Worm (Caenorhabditis elegans) whole organism, early embryonic: ENCODE measurements around the gene F20D6.10.

ENCODE experiments used
- B0310.2 ChIP-seq: sonication (generic microtip); optimal IDR thresholded peaks from 2 replicates; lab custom pipeline; 2016; ENCODE audit warnings: mild to moderate bottlenecking, missing genetic modification characterization, missing compliant biosample characterization
- F13C5.2 ChIP-seq: sonication (generic microtip); optimal IDR thresholded peaks from 2 replicates; lab custom pipeline; 2017; ENCODE audit warnings: mild to moderate bottlenecking, missing genetic modification characterization, inconsistent platforms, missing compliant biosample characterization
- aly-1 ChIP-seq: sonication (generic microtip); optimal IDR thresholded peaks from 2 replicates; lab custom pipeline; 2016; ENCODE audit warnings: missing genetic modification characterization, missing compliant biosample characterization
- ama-1 ChIP-seq: fragments of 150-350 bp; optimal IDR thresholded peaks from 2 replicates; lab custom pipeline; 2014
- ceh-13 ChIP-seq: fragments of 200-800 bp; sonication (Bioruptor generic); optimal IDR thresholded peaks from 2 replicates; lab custom pipeline; 2018; ENCODE audit warnings: mild to moderate bottlenecking, missing genetic modification characterization, missing compliant biosample characterization
- ceh-36 ChIP-seq: sonication (generic microtip); optimal IDR thresholded peaks from 2 replicates; lab custom pipeline; 2016; ENCODE audit warnings: missing genetic modification characterization, inconsistent platforms, missing compliant biosample characterization
- flt-1 ChIP-seq: fragments of 200-800 bp; sonication (Bioruptor generic); IDR thresholded peaks from 2 replicates; pipeline ENCODE4 v1.3.6; 2022; ENCODE audit warnings: missing genetic modification characterization, missing compliant biosample characterization
- hmbx-1 ChIP-seq: sonication (generic microtip); optimal IDR thresholded peaks from 2 replicates; lab custom pipeline; 2016; ENCODE audit warnings: mild to moderate bottlenecking, missing genetic modification characterization, missing compliant biosample characterization
- hmg-4 ChIP-seq: fragments of 200-800 bp; sonication (Bioruptor generic); optimal IDR thresholded peaks from 2 replicates; lab custom pipeline; 2018; ENCODE audit warnings: mild to moderate bottlenecking, missing genetic modification characterization, missing compliant biosample characterization
- hnd-1 ChIP-seq: sonication (generic microtip); optimal IDR thresholded peaks from 2 replicates; lab custom pipeline; 2016; ENCODE audit warnings: missing genetic modification characterization, missing compliant biosample characterization
- pes-1 ChIP-seq: fragments of 200-800 bp; sonication (Bioruptor generic); IDR thresholded peaks from 2 replicates; pipeline ENCODE4 v1.3.6; 2022; ENCODE audit warnings: missing genetic modification reagents, missing genetic modification characterization, missing compliant biosample characterization
- scrt-1 ChIP-seq: fragments of 200-800 bp; sonication (Bioruptor generic); IDR thresholded peaks from 2 replicates; pipeline ENCODE4 v1.3.6; 2022; ENCODE audit warnings: missing genetic modification characterization, missing compliant biosample characterization
- tbx-11 ChIP-seq: fragments of 200-800 bp; sonication (Bioruptor generic); IDR thresholded peaks from 2 replicates; pipeline ENCODE4 v1.3.6; 2022; ENCODE audit warnings: missing genetic modification characterization, missing compliant biosample characterization
- tra-4 ChIP-seq: sonication (generic microtip); optimal IDR thresholded peaks from 2 replicates; lab custom pipeline; 2017; ENCODE audit warnings: missing genetic modification characterization, missing compliant biosample characterization

- TF ChIP-seq ama-1 (no peak), B0310.2 (tag; lab: Kevin White, UChicago) (no peak), ceh-13 (GFP tag; lab: Kevin White, UChicago) (no peak), hnd-1 (no peak), hmbx-1 (tag; lab: Kevin White, UChicago) (no peak), F13C5.2 (tag; lab: Kevin White, UChicago) (no peak), hmg-4 (GFP tag; lab: Kevin White, UChicago) (no peak), flt-1 (GFP tag; lab: Robert Waterston, UW) (no peak), tbx-11 (GFP tag; lab: Robert Waterston, UW) (no peak), ceh-36 (no peak), pes-1 (GFP tag; lab: Robert Waterston, UW) (no peak), tra-4 (tag; lab: Kevin White, UChicago) (no peak), scrt-1 (GFP tag; lab: Robert Waterston, UW) (no peak), aly-1 (no peak)
These were observed 17.1 kb upstream of the F20D6.10 start for ce11 chrV:8212816-8213215.
